Worm (Caenorhabditis elegans): ENCODE results near the gene lgc-48.

ce11 chrV:13304663-13305188 is 35.3 kb upstream of the lgc-48 start, which contains the start of gene C26E1.2:
- no peak for TF ChIP-seq nhr-28 (tag; optimal IDR thresholded peaks at IDR 0.05)
- no peak for TF ChIP-seq fos-1 (tag; optimal IDR thresholded peaks at IDR 0.05)
- no peak for TF ChIP-seq ama-1 (optimal IDR thresholded peaks at IDR 0.05)
- no peak for TF ChIP-seq snpc-4 (tag; optimal IDR thresholded peaks at IDR 0.05)
- no peak for TF ChIP-seq lin-15B (tag; optimal IDR thresholded peaks at IDR 0.05)

Measured in whole organism, L3 larva.